Fruit fly (Drosophila melanogaster) whole organism, embryonic: ENCODE data around the gene HP1b.

Experiments
- Antp ChIP-seq: fragments of 200-800 bp; sonication (Bioruptor generic); optimal IDR thresholded peaks from 3 replicates; lab custom pipeline; 2016; ENCODE audit warnings: missing biosample characterization, missing genetic modification characterization
- Atf3 ChIP-seq: fragments of 200-800 bp; sonication (Bioruptor generic); optimal IDR thresholded peaks from 3 replicates; lab custom pipeline; 2016; ENCODE audit warnings: missing biosample characterization, missing genetic modification characterization
- B-H1 ChIP-seq: fragments of 200-800 bp; sonication (Bioruptor generic); IDR thresholded peaks from 3 replicates; pipeline ENCODE4 v1.3.6; 2022; ENCODE audit warnings: missing biosample characterization, missing genetic modification characterization
- C15 ChIP-seq: fragments of 200-800 bp; sonication (Bioruptor generic); IDR thresholded peaks from 3 replicates; pipeline ENCODE4 v1.3.6; 2022; ENCODE audit warnings: missing biosample characterization, missing genetic modification characterization
- CG10543 ChIP-seq: fragments of 200-800 bp; sonication (Bioruptor generic); optimal IDR thresholded peaks from 3 replicates; lab custom pipeline; 2017; ENCODE audit warnings: missing biosample characterization, mild to moderate bottlenecking, missing genetic modification characterization, moderate library complexity
- CG13894 ChIP-seq: fragments of 200-800 bp; sonication (Bioruptor generic); optimal IDR thresholded peaks from 3 replicates; lab custom pipeline; 2018; ENCODE audit warnings: missing biosample characterization, mild to moderate bottlenecking, missing genetic modification characterization, moderate library complexity
- CG14014 ChIP-seq: fragments of 200-800 bp; sonication (Bioruptor generic); IDR thresholded peaks from 2 replicates; pipeline ENCODE4 v1.3.6; 2022; ENCODE audit warnings: missing biosample characterization, missing genetic modification characterization
- CG16863 ChIP-seq: fragments of 200-800 bp; sonication (Bioruptor generic); optimal IDR thresholded peaks from 3 replicates; lab custom pipeline; 2016; ENCODE audit warnings: missing biosample characterization, missing genetic modification characterization
- CG3065 ChIP-seq: fragments of 200-800 bp; sonication (Bioruptor generic); optimal IDR thresholded peaks from 2 replicates; lab custom pipeline; 2016; ENCODE audit warnings: missing biosample characterization, missing genetic modification characterization
- CG3163 ChIP-seq: fragments of 200-800 bp; sonication (Bioruptor generic); optimal IDR thresholded peaks from 3 replicates; lab custom pipeline; 2016; ENCODE audit warnings: missing biosample characterization, missing genetic modification characterization
- CG32767 ChIP-seq: fragments of 200-800 bp; sonication (Bioruptor generic); IDR thresholded peaks from 2 replicates; pipeline ENCODE4 v1.3.6; 2022; ENCODE audit warnings: missing biosample characterization, missing genetic modification characterization
- CG34224 ChIP-seq: fragments of 200-800 bp; sonication (Bioruptor generic); IDR thresholded peaks from 3 replicates; pipeline ENCODE4 v1.3.6; 2022; ENCODE audit warnings: missing biosample characterization, missing genetic modification characterization; ENCODE audit not compliant: partially characterized antibody
- CG4820 ChIP-seq: fragments of 200-800 bp; sonication (Bioruptor generic); optimal IDR thresholded peaks from 3 replicates; lab custom pipeline; 2016; ENCODE audit warnings: missing biosample characterization, missing genetic modification characterization
- CG7556 ChIP-seq: fragments of 200-800 bp; sonication (Bioruptor generic); optimal IDR thresholded peaks from 2 replicates; lab custom pipeline; 2017; ENCODE audit warnings: missing biosample characterization, mild to moderate bottlenecking, missing genetic modification characterization
- CG8924 ChIP-seq: fragments of 200-800 bp; optimal IDR thresholded peaks from 3 replicates; lab custom pipeline; 2019; ENCODE audit warnings: missing biosample characterization, mild to moderate bottlenecking, missing genetic modification characterization, moderate library complexity
- Dbx ChIP-seq: fragments of 200-800 bp; sonication (Bioruptor generic); IDR thresholded peaks from 3 replicates; pipeline ENCODE4 v1.3.6; 2022; ENCODE audit warnings: missing biosample characterization, missing genetic modification characterization
- Deaf1 ChIP-seq: fragments of 200-800 bp; optimal IDR thresholded peaks from 3 replicates; lab custom pipeline; 2019; ENCODE audit warnings: missing biosample characterization, mild to moderate bottlenecking, missing genetic modification characterization, moderate library complexity
- Elba2 ChIP-seq: fragments of 200-800 bp; sonication (Bioruptor generic); optimal IDR thresholded peaks from 3 replicates; lab custom pipeline; 2016; ENCODE audit warnings: missing biosample characterization, missing genetic modification characterization
- HHEX ChIP-seq: fragments of 200-800 bp; sonication (Bioruptor generic); optimal IDR thresholded peaks from 3 replicates; lab custom pipeline; 2017; ENCODE audit warnings: missing biosample characterization, mild to moderate bottlenecking, missing genetic modification characterization, missing genetic modification reagents
- Hmr ChIP-seq: fragments of 200-800 bp; sonication (Bioruptor generic); optimal IDR thresholded peaks from 3 replicates; lab custom pipeline; 2017; ENCODE audit warnings: mild to moderate bottlenecking, missing biosample characterization, missing genetic modification reagents, missing genetic modification characterization
- Hsf ChIP-seq: fragments of 200-800 bp; sonication (Bioruptor generic); optimal IDR thresholded peaks from 3 replicates; lab custom pipeline; 2016; ENCODE audit warnings: missing biosample characterization, missing genetic modification characterization
- Max ChIP-seq: fragments of 200-800 bp; sonication (Bioruptor generic); optimal IDR thresholded peaks from 2 replicates; lab custom pipeline; 2016; ENCODE audit warnings: missing biosample characterization, mild to moderate bottlenecking, missing genetic modification characterization
- Neu2 ChIP-seq: fragments of 200-800 bp; sonication (Bioruptor generic); optimal IDR thresholded peaks from 3 replicates; lab custom pipeline; 2016; ENCODE audit warnings: missing biosample characterization, missing genetic modification characterization, borderline replicate concordance
- Pdp1 ChIP-seq, 2 experiments: fragments of 200-800 bp; sonication (Bioruptor generic); optimal IDR thresholded peaks; 3 replicates each; lab custom pipeline; 2016; ENCODE audit warnings: missing biosample characterization in 2 of 2, missing genetic modification characterization in 2 of 2, mild to moderate bottlenecking in 1 of 2, moderate library complexity in 1 of 2
- Six4 ChIP-seq: fragments of 200-800 bp; sonication (Bioruptor generic); optimal IDR thresholded peaks from 2 replicates; lab custom pipeline; 2016; ENCODE audit warnings: missing biosample characterization, missing genetic modification characterization
- Ssrp ChIP-seq: fragments of 200-800 bp; sonication (Bioruptor generic); optimal IDR thresholded peaks from 2 replicates; lab custom pipeline; 2018; ENCODE audit warnings: missing biosample characterization, mild to moderate bottlenecking, missing genetic modification characterization, moderate library complexity
- Trl ChIP-seq, 3 experiments: fragments of >200 bp in 2 of 3; fragments of 200-800 bp in 1 of 3; sonication (Bioruptor generic) in 1 of 3; optimal IDR thresholded peaks; 2 replicates in 1 of 3; 3 replicates in 2 of 3; lab custom pipeline; 2016 to 2017; ENCODE audit warnings: missing biosample characterization in 1 of 3, missing genetic modification characterization in 1 of 3
- cg ChIP-seq: fragments of 200-800 bp; sonication (Bioruptor generic); optimal IDR thresholded peaks from 3 replicates; lab custom pipeline; 2019; ENCODE audit warnings: missing biosample characterization, mild to moderate bottlenecking, missing genetic modification characterization, moderate library complexity
- dimm ChIP-seq: fragments of 200-800 bp; sonication (Bioruptor generic); IDR thresholded peaks from 2 replicates; pipeline ENCODE4 v1.3.6; 2022; ENCODE audit warnings: missing biosample characterization, missing genetic modification characterization
- insv ChIP-seq, 2 experiments: fragments of 200-800 bp; sonication (Bioruptor generic); optimal IDR thresholded peaks; 3 replicates each; lab custom pipeline; 2016 to 2018; ENCODE audit warnings: missing biosample characterization in 2 of 2, missing genetic modification characterization in 2 of 2
- jigr1 ChIP-seq: fragments of 200-800 bp; sonication (Bioruptor generic); IDR thresholded peaks from 3 replicates; pipeline ENCODE4 v1.3.6; 2022; ENCODE audit warnings: missing biosample characterization, missing genetic modification characterization
- ranshi ChIP-seq: fragments of 200-800 bp; sonication (Bioruptor generic); IDR thresholded peaks from 2 replicates; pipeline ENCODE4 v1.3.6; 2022; ENCODE audit warnings: missing biosample characterization, missing genetic modification characterization
- row ChIP-seq: fragments of 200-800 bp; sonication (Bioruptor generic); IDR thresholded peaks from 3 replicates; pipeline ENCODE4 v1.3.6; 2022; ENCODE audit warnings: missing biosample characterization, missing genetic modification characterization
- sens ChIP-seq: fragments of 200-800 bp; sonication (Bioruptor generic); peaks from one replicate; lab custom pipeline; 2016; ENCODE audit warnings: missing biosample characterization, missing genetic modification characterization
- vvl ChIP-seq: fragments of 200-800 bp; sonication (Bioruptor generic); IDR thresholded peaks from 2 replicates; pipeline ENCODE4 v1.3.6; 2022; ENCODE audit warnings: missing biosample characterization, missing genetic modification characterization
- zen ChIP-seq: fragments of 200-800 bp; sonication (Bioruptor generic); optimal IDR thresholded peaks from 3 replicates; lab custom pipeline; 2018; ENCODE audit warnings: missing biosample characterization, mild to moderate bottlenecking, missing genetic modification characterization, moderate library complexity

Gene HP1b

dm6 chrX:9109072-9109844 is 28.4 kb downstream of the HP1b start (continued):
- TF ChIP-seq CG3065: no peak
- peak; percentile 27 for TF ChIP-seq Atf3 (GFP tag; lab: Kevin White, UChicago)
- peak; percentile 4; the same call in 1 of the 2 replicates for TF ChIP-seq ranshi (GFP tag; lab: Robert Waterston, UW)
- TF ChIP-seq CG32767 (GFP tag; lab: Robert Waterston, UW): no peak
- TF ChIP-seq CG7556: peak; percentile 45
- peak; percentile 73 for TF ChIP-seq CG16863 (GFP tag; lab: Kevin White, UChicago)
- no peak for TF ChIP-seq CG4820 (GFP tag; lab: Kevin White, UChicago)
- TF ChIP-seq Neu2 (GFP tag; lab: Kevin White, UChicago): no peak

- TF ChIP-seq cg (GFP tag; lab: Kevin White, UChicago): peak; percentile 75
- TF ChIP-seq CG8924: peak; percentile 22
- no peak for TF ChIP-seq Ssrp (tag; lab: Kevin White, UChicago)
- TF ChIP-seq CG34224 (GFP tag; lab: Robert Waterston, UW): 0 out of 3 replicates have a peak, but pooled peaks have one; percentile 10
- no peak for TF ChIP-seq B-H1 (GFP tag; lab: Robert Waterston, UW)
- no peak for TF ChIP-seq Deaf1 (tag; lab: Kevin White, UChicago)
- peak in 1 of 2 experiments; percentile 10 for TF ChIP-seq Pdp1 (GFP tag; optimal IDR thresholded peaks at IDR 0.05; lab: Kevin White, UChicago)
- TF ChIP-seq jigr1 (GFP tag; lab: Robert Waterston, UW): no peak
- TF ChIP-seq sens (GFP tag; lab: Kevin White, UChicago): peak; percentile 53
- no peak for TF ChIP-seq CG10543
- no peak for TF ChIP-seq Hsf (GFP tag; lab: Kevin White, UChicago)
- peak; percentile 41 to 61 for TF ChIP-seq Trl (optimal IDR thresholded peaks at IDR 0.05; lab: Kevin White, UChicago)
- no peak for TF ChIP-seq Trl (GFP tag; optimal IDR thresholded peaks at IDR 0.05; lab: Kevin White, UChicago)
- peak in 1 of 2 experiments; percentile 86 for TF ChIP-seq insv (GFP tag; optimal IDR thresholded peaks at IDR 0.05; lab: Kevin White, UChicago)
- TF ChIP-seq vvl (GFP tag; lab: Robert Waterston, UW): 0 out of 2 replicates have a peak, but pooled peaks have one; percentile 12
- TF ChIP-seq Antp (GFP tag; lab: Kevin White, UChicago): no peak
- TF ChIP-seq, all 482 proteins: peak for 8
Observed at dm6 chrX:9110155-9110909, 29.5 kb downstream of the HP1b start.

dm6 chrX:9117831-9118230 is 37.0 kb downstream of the HP1b start:
- no peak for TF ChIP-seq CG3065
- TF ChIP-seq CG14014 (GFP tag; lab: Robert Waterston, UW): no peak
- peak; percentile 30 for TF ChIP-seq Elba2 (GFP tag; lab: Kevin White, UChicago)
- no peak for TF ChIP-seq Hmr
- peak; percentile 61 for TF ChIP-seq sens (GFP tag; lab: Kevin White, UChicago)
- no peak for TF ChIP-seq HHEX
- peak; percentile 4 for TF ChIP-seq zen (tag; lab: Kevin White, UChicago)
- no peak for TF ChIP-seq C15
- TF ChIP-seq CG13894: peak; percentile 50
- no peak for TF ChIP-seq Six4 (GFP tag; lab: Kevin White, UChicago)
- 0 out of 3 replicates have a peak, but pooled peaks have one; percentile 2 for TF ChIP-seq row (GFP tag; lab: Robert Waterston, UW)
- no peak for TF ChIP-seq Max
- TF ChIP-seq Dbx (GFP tag; lab: Robert Waterston, UW): no peak
- TF ChIP-seq dimm (GFP tag; lab: Robert Waterston, UW): no peak
- TF ChIP-seq CG3163 (GFP tag; lab: Kevin White, UChicago): no peak
- TF ChIP-seq insv (GFP tag; optimal IDR thresholded peaks at IDR 0.05; lab: Kevin White, UChicago): peak; percentile 49 to 96
